Worm (Caenorhabditis elegans) whole organism, young adult: ENCODE results near the gene prdh-1.

Experiments used
- B0035.1 ChIP-seq: sonication (generic microtip); optimal IDR thresholded peaks from 2 replicates; lab custom pipeline; 2016; ENCODE audit warnings: missing genetic modification characterization, mild to moderate bottlenecking, missing compliant biosample characterization, missing genotype, missing genetic modification reagents
- C06A6.2 ChIP-seq: fragments of 200-800 bp; sonication (Bioruptor generic); conservative IDR thresholded peaks from 2 replicates; pipeline ENCODE4 v1.3.6; 2022; ENCODE audit warnings: missing genetic modification characterization, missing compliant biosample characterization
- C17E4.6 ChIP-seq: fragments of 200-800 bp; sonication (Bioruptor generic); IDR thresholded peaks from 2 replicates; pipeline ENCODE4 v1.3.6; 2022; ENCODE audit warnings: missing genetic modification reagents, missing genetic modification characterization, missing compliant biosample characterization
- F33H1.4 ChIP-seq: fragments of 200-800 bp; sonication (Bioruptor generic); IDR thresholded peaks from 2 replicates; pipeline ENCODE4 v1.3.6; 2022; ENCODE audit warnings: missing genetic modification reagents, missing genetic modification characterization, missing compliant biosample characterization
- F37B4.10 ChIP-seq: fragments of 200-800 bp; sonication (Bioruptor generic); IDR thresholded peaks from 2 replicates; pipeline ENCODE4 v1.3.6; 2022; ENCODE audit warnings: missing genetic modification characterization, missing compliant biosample characterization
- F39B2.1 ChIP-seq: fragments of 200-800 bp; sonication (Bioruptor generic); IDR thresholded peaks from 2 replicates; pipeline ENCODE4 v1.3.6; 2022; ENCODE audit warnings: missing genetic modification reagents, missing genetic modification characterization, missing compliant biosample characterization
- F52B5.7 ChIP-seq: sonication (generic microtip); optimal IDR thresholded peaks from 2 replicates; lab custom pipeline; 2016; ENCODE audit warnings: mild to moderate bottlenecking, missing genetic modification characterization, missing compliant biosample characterization
- T07F8.4 ChIP-seq: sonication (generic microtip); optimal IDR thresholded peaks from 2 replicates; lab custom pipeline; 2016; ENCODE audit warnings: mild to moderate bottlenecking, missing genetic modification characterization, moderate library complexity, missing compliant biosample characterization
- Y53G8AR.9 ChIP-seq: fragments of 200-800 bp; sonication (Bioruptor generic); conservative IDR thresholded peaks from 2 replicates; pipeline ENCODE4 v1.3.6; 2022; ENCODE audit warnings: missing genetic modification reagents, missing genetic modification characterization, missing compliant biosample characterization
- Y56A3A.18 ChIP-seq: fragments of 200-800 bp; sonication (Bioruptor generic); IDR thresholded peaks from 2 replicates; pipeline ENCODE4 v1.3.6; 2022; ENCODE audit warnings: missing genetic modification reagents, missing genetic modification characterization, missing compliant biosample characterization
- Y67H2A.10 ChIP-seq: fragments of 200-800 bp; sonication (Bioruptor generic); conservative IDR thresholded peaks from 2 replicates; pipeline ENCODE4 v1.3.6; 2022; ENCODE audit warnings: missing genetic modification reagents, missing genetic modification characterization, missing compliant biosample characterization
- ama-1 ChIP-seq, 3 experiments: fragments of 150-350 bp in 1 of 3; sonication (generic microtip) in 2 of 3; optimal IDR thresholded peaks; 2 replicates each; lab custom pipeline; 2014 to 2018; ENCODE audit warnings: missing biosample characterization in 2 of 3, missing genetic modification characterization in 2 of 3, missing genetic modification reagents in 2 of 3
- aptf-2 ChIP-seq: fragments of 200-800 bp; sonication (Bioruptor generic); conservative IDR thresholded peaks from 2 replicates; pipeline ENCODE4 v1.3.6; 2022; ENCODE audit warnings: missing genetic modification reagents, missing genetic modification characterization, missing compliant biosample characterization
- attf-6 ChIP-seq: fragments of 200-800 bp; sonication (Bioruptor generic); IDR thresholded peaks from 2 replicates; pipeline ENCODE4 v1.3.6; 2022; ENCODE audit warnings: missing genetic modification reagents, missing genetic modification characterization, missing compliant biosample characterization
- bed-1 ChIP-seq: fragments of 200-800 bp; sonication (Bioruptor generic); IDR thresholded peaks from 2 replicates; pipeline ENCODE4 v1.3.6; 2022; ENCODE audit warnings: missing genetic modification reagents, missing genetic modification characterization, missing compliant biosample characterization
- ccch-3 ChIP-seq: fragments of 200-800 bp; sonication (Bioruptor generic); optimal IDR thresholded peaks from 2 replicates; lab custom pipeline; 2018; ENCODE audit warnings: mild to moderate bottlenecking, missing genetic modification characterization, missing compliant biosample characterization
- cebp-1 ChIP-seq, 2 experiments: fragments of 200-800 bp in 1 of 2; sonication (Bioruptor generic) in 1 of 2; sonication (generic microtip) in 1 of 2; IDR thresholded peaks in 1 of 2; optimal IDR thresholded peaks in 1 of 2; 2 replicates each; pipeline versions ENCODE4 v1.3.6 to Lab custom; 2017 to 2022; ENCODE audit warnings: missing compliant biosample characterization in 2 of 2, missing genetic modification characterization in 2 of 2, mild to moderate bottlenecking in 1 of 2, missing genetic modification reagents in 1 of 2, moderate library complexity in 1 of 2
- dpff-1 ChIP-seq: sonication (generic microtip); optimal IDR thresholded peaks from 2 replicates; lab custom pipeline; 2017; ENCODE audit warnings: mild to moderate bottlenecking, missing genetic modification characterization, missing compliant biosample characterization
- egl-18 ChIP-seq: fragments of 200-800 bp; sonication (Bioruptor generic); IDR thresholded peaks from 2 replicates; pipeline ENCODE4 v1.3.6; 2022; ENCODE audit warnings: missing genetic modification reagents, missing genetic modification characterization, missing compliant biosample characterization
- egrh-3 ChIP-seq: fragments of 200-800 bp; sonication (Bioruptor generic); IDR thresholded peaks from 2 replicates; pipeline ENCODE4 v1.3.6; 2022; ENCODE audit warnings: missing genetic modification reagents, missing genetic modification characterization, missing compliant biosample characterization
- ets-4 ChIP-seq: fragments of 200-800 bp; sonication (Bioruptor generic); optimal IDR thresholded peaks from 2 replicates; lab custom pipeline; 2018; ENCODE audit warnings: mild to moderate bottlenecking, missing genetic modification characterization, missing compliant biosample characterization
- hmg-1.2 ChIP-seq: fragments of 200-800 bp; sonication (Bioruptor generic); IDR thresholded peaks from 2 replicates; pipeline ENCODE4 v1.3.6; 2022; ENCODE audit warnings: missing genetic modification reagents, missing genetic modification characterization, missing compliant biosample characterization
- hmg-20 ChIP-seq: fragments of 200-800 bp; sonication (Bioruptor generic); IDR thresholded peaks from 2 replicates; pipeline ENCODE4 v1.3.6; 2022; ENCODE audit warnings: missing genetic modification reagents, missing genetic modification characterization, missing compliant biosample characterization
- hrde-1 ChIP-seq: sonication (generic microtip); optimal IDR thresholded peaks from 2 replicates; lab custom pipeline; 2016; ENCODE audit warnings: missing genetic modification characterization, mild to moderate bottlenecking, missing compliant biosample characterization, moderate library complexity, missing genotype, missing genetic modification reagents, borderline replicate concordance
- hsf-1 ChIP-seq: fragments of 200-800 bp; sonication (Bioruptor generic); IDR thresholded peaks from 2 replicates; pipeline ENCODE4 v1.3.6; 2022; ENCODE audit warnings: missing genetic modification reagents, missing genetic modification characterization, missing compliant biosample characterization
- lag-1 ChIP-seq: fragments of 200-800 bp; sonication (Bioruptor generic); IDR thresholded peaks from 2 replicates; pipeline ENCODE4 v1.3.6; 2022; ENCODE audit warnings: missing genetic modification reagents, missing genetic modification characterization, missing compliant biosample characterization
- let-526 ChIP-seq: fragments of 200-800 bp; sonication (Bioruptor generic); IDR thresholded peaks from 2 replicates; pipeline ENCODE4 v1.3.6; 2022; ENCODE audit warnings: missing genetic modification reagents, missing genetic modification characterization, missing compliant biosample characterization
- let-607 ChIP-seq, 2 experiments: fragments of 200-800 bp in 1 of 2; sonication (Bioruptor generic) in 1 of 2; sonication (generic microtip) in 1 of 2; optimal IDR thresholded peaks; 2 replicates each; lab custom pipeline; 2016 to 2018; ENCODE audit warnings: mild to moderate bottlenecking in 2 of 2, missing compliant biosample characterization in 2 of 2, missing genetic modification characterization in 2 of 2, moderate library complexity in 2 of 2, missing genotype in 1 of 2
- lin-54 ChIP-seq: fragments of 200-800 bp; sonication (Bioruptor generic); optimal IDR thresholded peaks from 2 replicates; lab custom pipeline; 2018; ENCODE audit warnings: mild to moderate bottlenecking, missing genetic modification characterization, missing compliant biosample characterization
- madf-10 ChIP-seq: sonication (generic microtip); optimal IDR thresholded peaks from 2 replicates; lab custom pipeline; 2016; ENCODE audit warnings: mild to moderate bottlenecking, missing genetic modification characterization, missing compliant biosample characterization
- madf-8 ChIP-seq: fragments of 200-800 bp; sonication (Bioruptor generic); conservative IDR thresholded peaks from 2 replicates; pipeline ENCODE4 v1.3.6; 2022; ENCODE audit warnings: missing genetic modification reagents, missing genetic modification characterization, missing compliant biosample characterization
- nfya-1 ChIP-seq: sonication (generic microtip); optimal IDR thresholded peaks from 2 replicates; lab custom pipeline; 2017; ENCODE audit warnings: antibody characterized with exemption, missing compliant biosample characterization, missing genetic modification characterization, borderline replicate concordance; ENCODE audit not compliant: insufficient read depth
- nfya-2 ChIP-seq: fragments of 200-800 bp; sonication (Bioruptor generic); IDR thresholded peaks from 2 replicates; pipeline ENCODE4 v1.3.6; 2022; ENCODE audit warnings: missing genetic modification reagents, missing genetic modification characterization, missing compliant biosample characterization
- nhr-120 ChIP-seq: fragments of 200-800 bp; sonication (Bioruptor generic); IDR thresholded peaks from 2 replicates; pipeline ENCODE4 v1.3.6; 2022; ENCODE audit warnings: missing genetic modification characterization, missing compliant biosample characterization
- rpc-1 ChIP-seq, 2 experiments: fragments of 150-350 bp in 1 of 2; sonication (generic microtip) in 1 of 2; optimal IDR thresholded peaks; 2 replicates each; lab custom pipeline; 2014 to 2018; ENCODE audit warnings: missing biosample characterization in 1 of 2, missing genetic modification characterization in 1 of 2, missing genetic modification reagents in 1 of 2, missing genotype in 1 of 2
- snpc-1.3 ChIP-seq: sonication (generic microtip); optimal IDR thresholded peaks from 2 replicates; lab custom pipeline; 2017; ENCODE audit warnings: missing genetic modification characterization, mild to moderate bottlenecking, missing compliant biosample characterization, antibody characterized with exemption, moderate library complexity, missing genotype, missing genetic modification reagents; ENCODE audit not compliant: insufficient read depth
- tbx-9 ChIP-seq: sonication (generic microtip); optimal IDR thresholded peaks from 2 replicates; lab custom pipeline; 2016; ENCODE audit warnings: borderline replicate concordance, missing genetic modification characterization, inconsistent platforms, missing compliant biosample characterization
- unc-130 ChIP-seq: sonication (generic microtip); optimal IDR thresholded peaks from 2 replicates; lab custom pipeline; 2016; ENCODE audit warnings: missing genetic modification reagents, missing genetic modification characterization, missing compliant biosample characterization
- ztf-25 ChIP-seq: fragments of 200-800 bp; sonication (Bioruptor generic); IDR thresholded peaks from 2 replicates; pipeline ENCODE4 v1.3.6; 2022; ENCODE audit warnings: missing genetic modification reagents, missing genetic modification characterization, missing compliant biosample characterization
- ztf-6 ChIP-seq: fragments of 200-800 bp; sonication (Bioruptor generic); IDR thresholded peaks from 2 replicates; pipeline ENCODE4 v1.3.6; 2022; ENCODE audit warnings: missing genetic modification reagents, missing genetic modification characterization, missing compliant biosample characterization

Gene prdh-1

DNA sequence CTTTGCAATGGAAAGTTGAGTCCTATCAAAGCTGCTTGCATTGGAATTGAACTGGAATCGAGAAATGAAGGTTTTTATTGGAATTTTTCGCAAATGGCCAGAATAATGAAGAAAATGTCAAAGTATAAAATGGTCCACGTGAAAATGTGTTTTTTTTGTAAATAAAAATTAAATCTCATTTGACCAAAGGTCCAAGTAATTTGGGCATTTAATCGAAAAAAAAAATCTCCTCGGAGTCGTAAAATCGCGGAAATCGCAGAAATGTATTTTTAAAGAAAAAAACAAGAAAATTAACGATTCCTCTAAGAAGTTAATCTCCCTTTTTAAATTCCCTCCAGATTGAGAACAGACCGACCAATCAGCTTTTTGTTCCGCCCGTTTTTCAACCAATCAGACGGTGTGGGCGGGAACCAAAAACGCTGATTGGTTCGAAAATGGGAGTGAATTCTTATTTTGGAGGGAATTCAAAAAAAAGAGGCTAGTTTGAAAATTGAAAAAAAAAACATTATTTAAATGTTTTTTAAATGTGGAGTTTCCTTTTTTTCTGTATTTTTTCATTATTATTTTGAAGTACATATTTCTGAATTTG is at the start of gene prdh-1:
Gene prdh-1 (minus strand): TSS at position 51 of the 589 bp plus-strand sequence.
- TF ChIP-seq F52B5.7 (tag; lab: Kevin White, UChicago): no peak
- TF ChIP-seq unc-130 (GFP tag; lab: Kevin White, UChicago): no peak
- no peak for TF ChIP-seq hmg-1.2 (GFP tag; lab: Robert Waterston, UW)
- TF ChIP-seq cebp-1 (GFP tag; IDR thresholded peaks at IDR 0.05; lab: Robert Waterston, UW): no peak
- no peak for TF ChIP-seq cebp-1 (tag; optimal IDR thresholded peaks at IDR 0.05; lab: Kevin White, UChicago)
- TF ChIP-seq ztf-25 (GFP tag; lab: Robert Waterston, UW): no peak
- no peak for TF ChIP-seq F37B4.10
- TF ChIP-seq ets-4 (GFP tag; lab: Kevin White, UChicago): no peak
- no peak for TF ChIP-seq F39B2.1 (GFP tag; lab: Robert Waterston, UW)
- no peak for TF ChIP-seq ztf-6 (GFP tag; lab: Robert Waterston, UW)
- no peak for TF ChIP-seq B0035.1
- no peak for TF ChIP-seq rpc-1 (optimal IDR thresholded peaks at IDR 0.05; lab: Kevin White, UChicago)
- no peak for TF ChIP-seq rpc-1 (tag; optimal IDR thresholded peaks at IDR 0.05; lab: Kevin White, UChicago)
- no peak for TF ChIP-seq Y53G8AR.9 (GFP tag; lab: Robert Waterston, UW)
- no peak for TF ChIP-seq Y56A3A.18 (GFP tag; lab: Robert Waterston, UW)
- TF ChIP-seq snpc-1.3 (tag; lab: Kevin White, UChicago): no peak
- no peak for TF ChIP-seq C06A6.2 (GFP tag; lab: Robert Waterston, UW)
- TF ChIP-seq let-607 (tag; optimal IDR thresholded peaks at IDR 0.05; lab: Kevin White, UChicago): no peak
- no peak for TF ChIP-seq madf-10 (tag; lab: Kevin White, UChicago)
- no peak for TF ChIP-seq dpff-1

DNA sequence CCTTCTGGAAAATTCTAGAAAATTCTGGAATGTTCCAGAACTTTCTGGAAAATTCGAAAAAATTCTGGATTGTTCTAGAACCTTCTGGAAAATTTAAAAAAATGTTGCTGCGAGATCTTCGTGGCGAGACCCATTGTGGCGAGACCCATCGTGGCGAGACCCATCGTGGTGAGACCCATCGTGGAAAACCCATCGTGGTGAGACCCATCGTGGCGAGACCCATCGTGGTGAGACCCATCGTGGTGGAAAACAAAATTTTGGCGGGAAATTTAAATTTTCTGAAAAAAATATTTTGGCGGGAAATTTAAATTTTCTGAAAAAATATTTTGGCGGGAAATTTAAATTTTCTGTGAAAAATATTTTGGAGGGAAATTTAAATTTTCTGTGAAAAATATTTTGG is 45.9 kb upstream of the prdh-1 start:
- TF ChIP-seq ztf-6 (GFP tag; lab: Robert Waterston, UW) (peak; percentile 78), bed-1 (GFP tag; lab: Robert Waterston, UW) (peak; percentile 95), F37B4.10 (peak; percentile 94; the same call in 1 of the 2 replicates), nfya-2 (GFP tag; lab: Robert Waterston, UW) (peak; percentile 92; the same call in 1 of the 2 replicates), hmg-20 (GFP tag; lab: Robert Waterston, UW) (peak; percentile 64), lag-1 (GFP tag; lab: Robert Waterston, UW) (0 out of 2 replicates have a peak, but pooled peaks have one; percentile 80), nhr-120 (peak; percentile 91; the same call in 1 of the 2 replicates), aptf-2 (GFP tag; lab: Robert Waterston, UW) (peak; percentile 69), attf-6 (GFP tag; lab: Robert Waterston, UW) (peak; percentile 86), madf-8 (peak; percentile 27; the same call in 1 of the 2 replicates), F33H1.4 (GFP tag; lab: Robert Waterston, UW) (peak; percentile 76), Y67H2A.10 (GFP tag; lab: Robert Waterston, UW) (0 out of 2 replicates have a peak, but pooled peaks have one; percentile 45), egl-18 (GFP tag; lab: Robert Waterston, UW) (0 out of 2 replicates have a peak, but pooled peaks have one; percentile 66)

DNA sequence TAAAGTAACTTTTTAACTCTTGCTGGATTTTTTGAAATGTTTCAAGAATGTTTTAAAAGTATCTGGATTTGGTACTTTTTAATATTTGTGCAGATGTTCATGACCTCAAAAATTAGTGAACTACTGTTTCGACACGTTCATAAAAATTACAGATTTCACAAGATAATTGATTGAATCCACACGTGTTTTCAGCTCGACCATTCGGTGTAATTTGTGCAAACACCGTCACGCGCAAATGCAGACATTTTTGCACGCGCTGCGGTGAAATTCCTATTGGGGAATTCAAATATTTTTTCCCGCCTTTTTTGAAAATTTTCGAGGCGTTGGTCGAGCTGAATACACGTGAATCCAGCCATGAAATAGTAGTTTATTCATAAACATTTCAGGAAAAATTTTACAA is 44.6 kb upstream of the prdh-1 start:
- TF ChIP-seq attf-6 (GFP tag; lab: Robert Waterston, UW): peak; percentile 81
- TF ChIP-seq, all 124 proteins: peak for 1; not testable (repeated sequence) for 123

DNA sequence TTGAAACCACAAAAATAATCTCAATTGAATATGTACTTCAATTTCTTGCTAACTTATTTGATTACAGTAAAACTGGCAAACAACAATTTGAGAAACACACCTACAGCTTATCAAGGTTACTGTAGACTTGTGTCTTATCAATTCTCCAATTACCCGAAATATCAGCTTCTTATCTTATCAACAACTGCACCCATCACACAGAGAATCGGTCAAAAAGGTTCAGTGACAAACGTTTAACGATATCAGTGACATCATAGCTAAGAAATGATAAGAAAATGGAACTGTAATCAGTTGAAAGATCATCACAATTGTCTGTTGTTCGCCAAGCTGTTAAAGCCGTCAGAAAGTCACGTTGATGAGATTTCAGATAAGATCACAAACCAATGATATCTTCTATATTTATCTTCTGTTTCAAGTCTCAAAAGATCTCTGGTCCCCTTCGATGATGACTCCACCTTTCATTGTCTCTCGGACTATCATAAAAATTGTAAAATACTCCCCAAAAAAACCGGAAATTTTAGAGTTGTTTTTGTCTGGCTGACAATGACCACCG is 42.9 kb upstream of the prdh-1 start:
- TF ChIP-seq let-526 (peak; percentile 36; the same call in 1 of the 2 replicates), ccch-3 (no peak), lin-54 (GFP tag; lab: Kevin White, UChicago) (peak; percentile 39), tbx-9 (tag; lab: Kevin White, UChicago) (no peak), egrh-3 (GFP tag; lab: Robert Waterston, UW) (no peak), nfya-1 (no peak), hsf-1 (no peak), C17E4.6 (GFP tag; lab: Robert Waterston, UW) (no peak), hrde-1 (tag; lab: Kevin White, UChicago) (no peak), T07F8.4 (tag; lab: Kevin White, UChicago) (no peak), F37B4.10 (no peak), ama-1 (optimal IDR thresholded peaks at IDR 0.05; lab: Kevin White, UChicago) (no peak), ama-1 (GFP tag; optimal IDR thresholded peaks at IDR 0.05; lab: Kevin White, UChicago) (no peak), Y56A3A.18 (GFP tag; lab: Robert Waterston, UW) (0 out of 2 replicates have a peak, but pooled peaks have one; percentile 27)
